Fruit fly (Drosophila melanogaster) S2 (cell line): Measurements from ENCODE around the gene CG7945.

Experiments used
- CG8478 ChIP-seq: fragments of >200 bp; optimal IDR thresholded peaks from 2 replicates; lab custom pipeline; 2018
- CTCF ChIP-seq, 2 experiments: fragments of >200 bp; optimal IDR thresholded peaks; 2 replicates each; lab custom pipeline; 2018

dm6 chr3L:15500813-15501645 is 22.9 kb downstream of the CG7945 start, which contains the start of gene CG7272:
- no peak for TF ChIP-seq CG8478
- no peak for TF ChIP-seq CTCF (optimal IDR thresholded peaks at IDR 0.05; lab: Kevin White, UChicago)
